Fruit fly (Drosophila melanogaster): ENCODE results near the gene pum.

pum gene

DNA sequence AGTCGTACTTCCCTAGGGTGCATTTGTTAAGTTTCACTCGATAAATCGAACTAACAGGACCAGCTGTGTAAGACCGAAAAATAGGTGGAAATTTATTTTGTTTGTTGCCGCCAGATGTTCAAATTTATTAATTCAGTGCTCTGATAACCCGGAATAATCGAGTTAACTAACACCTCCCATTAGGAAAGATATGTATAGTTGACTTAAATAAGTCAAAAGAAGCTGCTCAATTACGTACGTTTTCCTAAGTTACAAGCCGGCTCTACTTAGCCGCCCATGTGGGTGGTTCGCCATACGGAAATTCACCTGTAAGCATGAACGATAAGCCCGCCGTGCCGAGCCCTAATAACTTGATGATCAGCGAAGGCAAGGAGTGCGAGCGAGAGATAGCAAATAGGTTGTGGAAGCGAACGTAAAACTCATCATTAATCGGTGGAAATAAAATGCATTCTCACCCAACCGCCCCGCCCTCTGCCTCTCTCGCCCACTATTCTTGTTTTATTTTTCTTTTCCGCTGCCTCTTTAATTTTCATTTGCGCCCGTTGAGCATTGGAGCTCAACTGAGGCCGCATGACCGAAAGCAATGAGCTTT, 183.5 kb downstream of the pum start (continued):
- TF ChIP-seq tin (GFP tag; optimal IDR thresholded peaks at IDR 0.05) (peak; percentile 2), CG12659 (GFP tag; optimal IDR thresholded peaks at IDR 0.05) (peak; percentile 50), trh (GFP tag; optimal IDR thresholded peaks at IDR 0.05) (no peak), fd3F (GFP tag; optimal IDR thresholded peaks at IDR 0.05) (peak; percentile 26), Blimp-1 (GFP tag; optimal IDR thresholded peaks at IDR 0.05) (no peak), CG12391 (tag; optimal IDR thresholded peaks at IDR 0.05) (peak; percentile 31), pnt (GFP tag; optimal IDR thresholded peaks at IDR 0.05) (peak; percentile 1), CG12219 (GFP tag; optimal IDR thresholded peaks at IDR 0.05) (peak; percentile 27), nmo (GFP tag; optimal IDR thresholded peaks at IDR 0.05) (peak; percentile 68), HLH54F (GFP tag; optimal IDR thresholded peaks at IDR 0.05) (peak; percentile 43), onecut (GFP tag; IDR thresholded peaks at IDR 0.05) (0 out of 2 replicates have a peak, but pooled peaks have one; percentile 2), Dek (tag; optimal IDR thresholded peaks at IDR 0.05) (peak; percentile 3), Hsf (GFP tag; optimal IDR thresholded peaks at IDR 0.05) (peak; percentile 1), CG18764 (GFP tag; optimal IDR thresholded peaks at IDR 0.05) (peak; percentile 3), CG18599 (GFP tag; optimal IDR thresholded peaks at IDR 0.05) (peak; percentile 59), grau (tag; optimal IDR thresholded peaks at IDR 0.05) (peak; percentile 96), zen (tag; optimal IDR thresholded peaks at IDR 0.05) (peak; percentile 13), ash1 (GFP tag; optimal IDR thresholded peaks at IDR 0.05) (no peak), CG7357 (GFP tag; IDR thresholded peaks at IDR 0.05) (0 out of 3 replicates have a peak, but pooled peaks have one; percentile 21), CG8290 (GFP tag; optimal IDR thresholded peaks at IDR 0.05) (no peak), CG8290 (tag; optimal IDR thresholded peaks at IDR 0.05) (peak in 1 of 2 experiments; percentile 21)

DNA sequence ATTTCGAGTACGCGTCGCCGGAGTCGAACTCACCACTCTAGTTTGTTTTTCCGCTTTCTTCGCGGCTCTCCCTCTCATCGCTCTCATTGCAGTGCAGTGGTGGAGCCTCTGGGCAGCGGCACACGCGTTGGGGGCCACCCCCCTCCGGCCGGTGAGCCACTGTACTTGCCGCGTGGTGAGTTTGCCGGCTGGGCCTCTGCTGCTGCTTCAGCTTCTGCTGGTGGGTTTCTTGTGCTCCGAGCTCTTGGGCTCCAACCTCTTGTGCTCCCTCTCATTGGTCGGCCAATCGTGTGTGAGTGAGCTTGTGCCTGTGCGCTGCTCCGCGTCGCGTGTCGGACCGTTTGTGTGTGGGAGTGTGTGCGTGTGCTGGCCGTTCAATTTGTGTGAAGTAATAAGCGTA, 184.5 kb downstream of the pum start:
- peak; percentile 33 for TF ChIP-seq dmrt99B (tag; optimal IDR thresholded peaks at IDR 0.05)
- no peak for TF ChIP-seq CG12299 (tag; optimal IDR thresholded peaks at IDR 0.05)
- TF ChIP-seq CG16863 (GFP tag; optimal IDR thresholded peaks at IDR 0.05), result peak; percentile 55
- no peak for TF ChIP-seq CG8388 (GFP tag; optimal IDR thresholded peaks at IDR 0.05)
- no peak for TF ChIP-seq CG3847 (GFP tag; IDR thresholded peaks at IDR 0.05)
- no peak for TF ChIP-seq Dll (GFP tag; IDR thresholded peaks at IDR 0.05; ENCODE audit: partially characterized antibody)
- no peak for TF ChIP-seq salm (tag; optimal IDR thresholded peaks at IDR 0.05)
- no peak for TF ChIP-seq Gsc (GFP tag; IDR thresholded peaks at IDR 0.05)
- TF ChIP-seq MTF-1 (GFP tag; optimal IDR thresholded peaks at IDR 0.05; ENCODE audit: borderline replicate concordance), result peak; percentile 64
- TF ChIP-seq pita (GFP tag; optimal IDR thresholded peaks at IDR 0.05), result no peak
- peak; percentile 46 for TF ChIP-seq CG2678 (tag; optimal IDR thresholded peaks at IDR 0.05)
- no peak for TF ChIP-seq CG5953 (GFP tag; IDR thresholded peaks at IDR 0.05)
- no peak for TF ChIP-seq fd96Cb (tag; optimal IDR thresholded peaks at IDR 0.05)
- peak; percentile 18 for TF ChIP-seq Atf-2 (GFP tag; optimal IDR thresholded peaks at IDR 0.05)
- TF ChIP-seq wdn (GFP tag; IDR thresholded peaks at IDR 0.05), result no peak
- TF ChIP-seq CG4282 (GFP tag; optimal IDR thresholded peaks at IDR 0.05), result peak; percentile 62
- peak; percentile 48 for TF ChIP-seq CG17359 (tag; optimal IDR thresholded peaks at IDR 0.05)
- peak; percentile 15 for TF ChIP-seq CG10209 (GFP tag; optimal IDR thresholded peaks at IDR 0.05)
- TF ChIP-seq CG18764 (GFP tag; optimal IDR thresholded peaks at IDR 0.05), result no peak
- TF ChIP-seq nmo (GFP tag; optimal IDR thresholded peaks at IDR 0.05), result no peak
- TF ChIP-seq CG4360 (GFP tag; IDR thresholded peaks at IDR 0.05), result no peak
- no peak for TF ChIP-seq E2f1 (GFP tag; IDR thresholded peaks at IDR 0.05)
- no peak for TF ChIP-seq ewg (GFP tag; optimal IDR thresholded peaks at IDR 0.05)
- no peak for TF ChIP-seq CG7357 (GFP tag; IDR thresholded peaks at IDR 0.05)
- TF ChIP-seq CG7928 (GFP tag; optimal IDR thresholded peaks at IDR 0.05), result no peak
- no peak for TF ChIP-seq crc (GFP tag; optimal IDR thresholded peaks at IDR 0.05)
- peak; percentile 35 for TF ChIP-seq Chrac-16 (GFP tag; optimal IDR thresholded peaks at IDR 0.05)
- TF ChIP-seq ro (GFP tag; IDR thresholded peaks at IDR 0.05), result no peak
- TF ChIP-seq CG2199 (GFP tag; IDR thresholded peaks at IDR 0.05), result no peak
- no peak for TF ChIP-seq zen (tag; optimal IDR thresholded peaks at IDR 0.05)
- TF ChIP-seq Sin3A (optimal IDR thresholded peaks at IDR 0.05), result no peak
- TF ChIP-seq CG12391 (tag; optimal IDR thresholded peaks at IDR 0.05), result peak; percentile 50
- peak; percentile 85 for TF ChIP-seq her (GFP tag; optimal IDR thresholded peaks at IDR 0.05)
- no peak for TF ChIP-seq stc (GFP tag; IDR thresholded peaks at IDR 0.05)
